Worm (Caenorhabditis elegans): ENCODE measurements around the gene ugt-20.

ugt-20 gene

DNA sequence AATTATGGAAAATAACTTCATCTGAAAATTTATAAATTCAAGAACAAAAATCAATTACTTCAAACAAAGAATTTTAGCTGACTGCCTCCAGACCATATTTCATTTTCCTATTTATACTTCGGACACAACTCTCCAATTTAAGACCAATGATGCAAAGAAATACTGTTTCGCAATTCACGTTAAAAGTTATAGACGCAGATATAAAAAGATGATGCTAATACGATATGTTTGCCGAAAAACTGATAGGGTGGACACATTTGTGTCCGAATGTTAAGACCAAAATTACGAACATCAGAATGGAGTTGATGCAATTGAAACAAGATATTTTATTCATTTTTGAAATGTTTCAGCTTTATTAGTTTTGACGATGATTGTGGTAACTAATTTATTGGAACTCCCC is 3.5 kb downstream of the ugt-20 start, which contains the start of gene ugt-19:
ugt-19 (minus strand) TSS at position 28 of the 400 bp plus-strand sequence.
- TF ChIP-seq aly-1 (tag; optimal IDR thresholded peaks at IDR 0.05) = no peak
- no peak for TF ChIP-seq tra-4 (tag; optimal IDR thresholded peaks at IDR 0.05)
- no peak for TF ChIP-seq scrt-1 (GFP tag; IDR thresholded peaks at IDR 0.05)
- no peak for TF ChIP-seq ets-7 (tag; optimal IDR thresholded peaks at IDR 0.05)
- no peak for TF ChIP-seq hnd-1 (tag; optimal IDR thresholded peaks at IDR 0.05)
- TF ChIP-seq pes-1 (GFP tag; IDR thresholded peaks at IDR 0.05) = no peak
- no peak for TF ChIP-seq sea-1 (GFP tag; conservative IDR thresholded peaks at IDR 0.05)
- no peak for TF ChIP-seq hmbx-1 (tag; optimal IDR thresholded peaks at IDR 0.05)
- no peak for TF ChIP-seq tbx-11 (GFP tag; IDR thresholded peaks at IDR 0.05)
- no peak for TF ChIP-seq ceh-36 (tag; optimal IDR thresholded peaks at IDR 0.05)
- no peak for TF ChIP-seq flt-1 (GFP tag; IDR thresholded peaks at IDR 0.05)
- TF ChIP-seq tbx-37 (GFP tag; conservative IDR thresholded peaks at IDR 0.05) = no peak
- TF ChIP-seq hmg-4 (GFP tag; optimal IDR thresholded peaks at IDR 0.05) = no peak
- TF ChIP-seq ama-1 (optimal IDR thresholded peaks at IDR 0.05) = no peak

ce11 chrIV:6076128-6076527 is 7.3 kb downstream of the ugt-20 start, which contains the start of gene cpg-20:
Gene cpg-20, minus strand, starts transcription at chrIV:6076228.
- TF ChIP-seq aly-1 (tag; optimal IDR thresholded peaks at IDR 0.05) = no peak
- TF ChIP-seq flt-1 (GFP tag; IDR thresholded peaks at IDR 0.05) = no peak
- TF ChIP-seq tra-4 (tag; optimal IDR thresholded peaks at IDR 0.05) = no peak
- no peak for TF ChIP-seq F13C5.2 (tag; optimal IDR thresholded peaks at IDR 0.05)
- no peak for TF ChIP-seq tbx-11 (GFP tag; IDR thresholded peaks at IDR 0.05)
- no peak for TF ChIP-seq ets-7 (tag; optimal IDR thresholded peaks at IDR 0.05)
- TF ChIP-seq ceh-13 (GFP tag; optimal IDR thresholded peaks at IDR 0.05) = no peak
- no peak for TF ChIP-seq tbx-37 (GFP tag; conservative IDR thresholded peaks at IDR 0.05)
- TF ChIP-seq sea-1 (GFP tag; conservative IDR thresholded peaks at IDR 0.05) = no peak
- no peak for TF ChIP-seq pes-1 (GFP tag; IDR thresholded peaks at IDR 0.05)
- no peak for TF ChIP-seq ceh-36 (tag; optimal IDR thresholded peaks at IDR 0.05)
- TF ChIP-seq hmbx-1 (tag; optimal IDR thresholded peaks at IDR 0.05) = no peak
- TF ChIP-seq ama-1 (optimal IDR thresholded peaks at IDR 0.05) = no peak
- no peak for TF ChIP-seq hmg-4 (GFP tag; optimal IDR thresholded peaks at IDR 0.05)
- no peak for TF ChIP-seq B0310.2 (tag; optimal IDR thresholded peaks at IDR 0.05)

DNA sequence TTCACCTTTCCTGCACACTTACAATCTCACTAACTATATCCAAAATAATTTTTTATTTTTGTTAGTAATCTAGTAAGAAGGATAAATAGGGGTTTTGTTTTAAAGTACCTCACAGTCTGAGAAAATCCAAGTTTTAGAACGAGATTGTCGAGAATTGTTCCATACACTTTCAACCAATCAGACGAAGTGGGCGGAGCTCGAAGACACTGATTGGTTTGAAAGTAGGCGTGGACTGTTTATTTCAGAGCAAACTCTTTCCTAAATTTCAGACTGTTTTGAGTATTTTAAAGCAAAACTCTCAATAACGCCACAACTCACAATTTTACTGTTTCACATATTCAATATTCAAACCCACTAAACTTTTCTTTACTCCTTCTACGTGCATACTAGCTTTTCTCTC is 12.4 kb downstream of the ugt-20 start:
- TF ChIP-seq scrt-1 (GFP tag; IDR thresholded peaks at IDR 0.05) (no peak), ceh-36 (tag; optimal IDR thresholded peaks at IDR 0.05) (no peak), flt-1 (GFP tag; IDR thresholded peaks at IDR 0.05) (no peak), aly-1 (tag; optimal IDR thresholded peaks at IDR 0.05) (no peak), hmg-4 (GFP tag; optimal IDR thresholded peaks at IDR 0.05) (no peak), sea-1 (GFP tag; conservative IDR thresholded peaks at IDR 0.05) (no peak), ets-7 (tag; optimal IDR thresholded peaks at IDR 0.05) (no peak), ama-1 (optimal IDR thresholded peaks at IDR 0.05) (no peak)

DNA sequence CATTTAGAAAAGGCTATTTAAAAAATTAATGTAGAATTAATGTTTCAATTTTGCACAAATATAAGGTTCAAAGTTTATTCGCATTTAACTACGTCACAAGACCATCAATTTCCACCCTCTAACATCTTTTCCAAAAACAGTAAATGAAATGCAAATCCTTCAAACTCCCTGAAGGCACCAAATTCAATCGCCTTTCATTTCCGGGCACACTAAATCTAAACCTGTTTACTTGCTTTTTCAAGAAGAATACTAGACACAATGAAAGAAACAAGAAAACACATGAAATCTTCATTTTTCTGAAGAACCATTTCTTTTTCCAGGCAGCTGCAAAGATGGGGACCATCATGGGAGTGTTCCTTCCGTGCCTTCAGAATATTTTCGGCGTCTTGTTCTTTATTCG is 18.2 kb downstream of the ugt-20 start:
- TF ChIP-seq hmbx-1 (tag; optimal IDR thresholded peaks at IDR 0.05) (no peak), flt-1 (GFP tag; IDR thresholded peaks at IDR 0.05) (no peak), ceh-36 (tag; optimal IDR thresholded peaks at IDR 0.05) (no peak), tbx-37 (GFP tag; conservative IDR thresholded peaks at IDR 0.05) (no peak), ceh-13 (GFP tag; optimal IDR thresholded peaks at IDR 0.05) (no peak)

DNA sequence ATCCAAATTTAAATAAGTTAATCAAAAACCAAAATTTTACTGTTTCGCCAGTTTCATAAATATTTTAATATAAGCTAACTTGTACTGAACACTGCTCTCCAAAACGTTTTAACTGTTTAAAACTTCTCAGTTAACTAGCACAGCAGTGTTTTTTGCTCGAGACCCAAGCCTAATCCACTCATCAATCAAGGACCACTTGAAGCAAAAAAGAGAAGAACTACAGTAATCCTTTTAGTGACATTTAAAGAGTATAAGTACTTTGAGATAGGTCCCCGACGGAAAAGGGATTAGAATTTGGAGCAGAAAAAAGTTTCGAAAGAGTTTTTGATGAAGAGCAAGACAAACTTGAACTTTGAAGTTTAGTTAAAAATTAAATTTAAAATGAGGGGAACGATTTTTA is 18.7 kb downstream of the ugt-20 start:
- TF ChIP-seq hnd-1 (tag; optimal IDR thresholded peaks at IDR 0.05) (no peak), tra-4 (tag; optimal IDR thresholded peaks at IDR 0.05) (no peak), hmg-4 (GFP tag; optimal IDR thresholded peaks at IDR 0.05) (no peak), flt-1 (GFP tag; IDR thresholded peaks at IDR 0.05) (no peak), aly-1 (tag; optimal IDR thresholded peaks at IDR 0.05) (no peak), ets-7 (tag; optimal IDR thresholded peaks at IDR 0.05) (no peak), ama-1 (optimal IDR thresholded peaks at IDR 0.05) (no peak), scrt-1 (GFP tag; IDR thresholded peaks at IDR 0.05) (no peak), sea-1 (GFP tag; conservative IDR thresholded peaks at IDR 0.05) (no peak), pes-1 (GFP tag; IDR thresholded peaks at IDR 0.05) (no peak), ceh-36 (tag; optimal IDR thresholded peaks at IDR 0.05) (no peak), B0310.2 (tag; optimal IDR thresholded peaks at IDR 0.05) (no peak), ceh-13 (GFP tag; optimal IDR thresholded peaks at IDR 0.05) (no peak), hmbx-1 (tag; optimal IDR thresholded peaks at IDR 0.05) (no peak), tbx-37 (GFP tag; conservative IDR thresholded peaks at IDR 0.05) (no peak), F13C5.2 (tag; optimal IDR thresholded peaks at IDR 0.05) (no peak)

DNA sequence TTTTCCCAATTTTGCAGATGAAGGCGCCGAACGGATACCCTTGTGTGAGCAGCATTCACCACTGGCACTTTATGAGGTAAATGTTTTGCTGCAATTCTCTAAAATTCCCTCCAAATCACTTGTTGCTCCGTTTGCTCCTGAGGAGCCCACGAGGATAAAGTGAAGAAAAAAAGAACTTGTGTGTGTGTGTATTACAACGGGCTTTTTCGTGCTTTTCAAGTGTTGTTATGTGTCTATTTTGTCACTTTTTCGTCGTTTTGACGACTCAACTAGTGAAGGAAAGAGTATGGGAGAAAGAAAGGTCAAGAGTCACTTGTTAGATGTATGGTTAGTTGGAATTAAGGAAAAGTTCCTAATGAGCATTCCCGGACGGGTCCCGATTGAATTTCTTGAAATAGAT is 21.3 kb downstream of the ugt-20 start:
- TF ChIP-seq hnd-1 (tag; optimal IDR thresholded peaks at IDR 0.05) = no peak
- no peak for TF ChIP-seq ceh-13 (GFP tag; optimal IDR thresholded peaks at IDR 0.05)
- TF ChIP-seq flt-1 (GFP tag; IDR thresholded peaks at IDR 0.05) = no peak
- no peak for TF ChIP-seq ets-7 (tag; optimal IDR thresholded peaks at IDR 0.05)
- no peak for TF ChIP-seq tbx-37 (GFP tag; conservative IDR thresholded peaks at IDR 0.05)
- no peak for TF ChIP-seq pes-1 (GFP tag; IDR thresholded peaks at IDR 0.05)
- no peak for TF ChIP-seq ama-1 (optimal IDR thresholded peaks at IDR 0.05)
- TF ChIP-seq F13C5.2 (tag; optimal IDR thresholded peaks at IDR 0.05) = no peak
- no peak for TF ChIP-seq B0310.2 (tag; optimal IDR thresholded peaks at IDR 0.05)
- TF ChIP-seq aly-1 (tag; optimal IDR thresholded peaks at IDR 0.05) = no peak
- TF ChIP-seq ceh-36 (tag; optimal IDR thresholded peaks at IDR 0.05) = no peak
- no peak for TF ChIP-seq hmbx-1 (tag; optimal IDR thresholded peaks at IDR 0.05)
- TF ChIP-seq scrt-1 (GFP tag; IDR thresholded peaks at IDR 0.05) = no peak
- TF ChIP-seq tra-4 (tag; optimal IDR thresholded peaks at IDR 0.05) = no peak
- no peak for TF ChIP-seq sea-1 (GFP tag; conservative IDR thresholded peaks at IDR 0.05)
- TF ChIP-seq hmg-4 (GFP tag; optimal IDR thresholded peaks at IDR 0.05) = no peak
- TF ChIP-seq tbx-11 (GFP tag; IDR thresholded peaks at IDR 0.05) = no peak

ce11 chrIV:6060912-6061311 is 22.5 kb downstream of the ugt-20 start:
- TF ChIP-seq hmg-4 (GFP tag; optimal IDR thresholded peaks at IDR 0.05) (no peak), hnd-1 (tag; optimal IDR thresholded peaks at IDR 0.05) (no peak), ceh-36 (tag; optimal IDR thresholded peaks at IDR 0.05) (no peak), pes-1 (GFP tag; IDR thresholded peaks at IDR 0.05) (no peak), scrt-1 (GFP tag; IDR thresholded peaks at IDR 0.05) (no peak), tbx-37 (GFP tag; conservative IDR thresholded peaks at IDR 0.05) (no peak), ets-7 (tag; optimal IDR thresholded peaks at IDR 0.05) (no peak), F13C5.2 (tag; optimal IDR thresholded peaks at IDR 0.05) (no peak), B0310.2 (tag; optimal IDR thresholded peaks at IDR 0.05) (no peak), ama-1 (optimal IDR thresholded peaks at IDR 0.05) (no peak), tbx-11 (GFP tag; IDR thresholded peaks at IDR 0.05) (no peak), ceh-13 (GFP tag; optimal IDR thresholded peaks at IDR 0.05) (no peak), hmbx-1 (tag; optimal IDR thresholded peaks at IDR 0.05) (no peak)
